Worm (Caenorhabditis elegans) whole organism, early embryonic: ENCODE measurements around the gene Y60A9.1.

Experiments used
- F13C5.2 ChIP-seq: sonication (generic microtip); optimal IDR thresholded peaks from 2 replicates; lab custom pipeline; 2017; ENCODE audit warnings: mild to moderate bottlenecking, missing genetic modification characterization, inconsistent platforms, missing compliant biosample characterization
- aly-1 ChIP-seq: sonication (generic microtip); optimal IDR thresholded peaks from 2 replicates; lab custom pipeline; 2016; ENCODE audit warnings: missing genetic modification characterization, missing compliant biosample characterization
- ama-1 ChIP-seq: fragments of 150-350 bp; optimal IDR thresholded peaks from 2 replicates; lab custom pipeline; 2014
- ceh-13 ChIP-seq: fragments of 200-800 bp; sonication (Bioruptor generic); optimal IDR thresholded peaks from 2 replicates; lab custom pipeline; 2018; ENCODE audit warnings: mild to moderate bottlenecking, missing genetic modification characterization, missing compliant biosample characterization
- ets-7 ChIP-seq: sonication (generic microtip); optimal IDR thresholded peaks from 2 replicates; lab custom pipeline; 2016; ENCODE audit warnings: missing genotype, missing genetic modification characterization, missing compliant biosample characterization
- hmbx-1 ChIP-seq: sonication (generic microtip); optimal IDR thresholded peaks from 2 replicates; lab custom pipeline; 2016; ENCODE audit warnings: mild to moderate bottlenecking, missing genetic modification characterization, missing compliant biosample characterization
- hnd-1 ChIP-seq: sonication (generic microtip); optimal IDR thresholded peaks from 2 replicates; lab custom pipeline; 2016; ENCODE audit warnings: missing genetic modification characterization, missing compliant biosample characterization
- scrt-1 ChIP-seq: fragments of 200-800 bp; sonication (Bioruptor generic); IDR thresholded peaks from 2 replicates; pipeline ENCODE4 v1.3.6; 2022; ENCODE audit warnings: missing genetic modification characterization, missing compliant biosample characterization
- tbx-37 ChIP-seq: fragments of 200-800 bp; sonication (Bioruptor generic); conservative IDR thresholded peaks from 2 replicates; pipeline ENCODE4 v1.3.6; 2022; ENCODE audit warnings: missing genetic modification reagents, missing genetic modification characterization, missing compliant biosample characterization

DNA sequence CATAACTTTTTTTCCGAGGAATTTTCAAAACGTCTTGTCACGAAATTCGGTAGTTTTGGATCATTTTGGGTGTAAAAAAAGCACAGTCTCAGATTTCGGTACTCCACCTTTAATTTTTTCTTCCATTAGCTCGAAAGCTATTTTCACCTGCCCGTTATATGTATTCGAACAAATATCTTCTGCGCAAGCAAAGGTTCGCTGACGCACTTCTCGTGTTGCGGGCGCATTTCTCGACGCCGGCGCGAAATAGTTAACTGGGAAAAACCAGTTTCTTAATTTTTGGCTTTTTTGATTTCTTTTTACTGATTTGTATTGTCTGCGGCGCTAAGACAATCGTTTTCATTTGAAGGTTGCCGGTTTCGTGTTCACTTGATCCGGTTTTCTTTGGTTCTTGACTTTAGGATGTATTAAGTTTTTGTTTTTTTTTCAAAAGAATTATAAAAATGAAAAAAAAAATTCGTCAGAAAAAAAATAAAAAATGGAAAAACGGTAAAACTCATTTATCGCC is 40.5 kb upstream of the Y60A9.1 start:
- TF ChIP-seq hmbx-1 (tag; lab: Kevin White, UChicago) (no peak), hnd-1 (no peak), scrt-1 (GFP tag; lab: Robert Waterston, UW) (no peak), F13C5.2 (tag; lab: Kevin White, UChicago) (no peak), ama-1 (lab: Kevin White, UChicago) (no peak), tbx-37 (GFP tag; lab: Robert Waterston, UW) (no peak), aly-1 (tag; lab: Kevin White, UChicago) (no peak), ets-7 (tag; lab: Kevin White, UChicago) (no peak), ceh-13 (GFP tag; lab: Kevin White, UChicago) (no peak)
